Worm (Caenorhabditis elegans) whole organism, young adult: ENCODE measurements around the gene crt-1.

Experiments used
- B0261.1 ChIP-seq: sonication (generic microtip); optimal IDR thresholded peaks from 2 replicates; lab custom pipeline; 2016; ENCODE audit warnings: mild to moderate bottlenecking, missing genetic modification characterization, moderate library complexity, missing compliant biosample characterization
- C06A6.2 ChIP-seq: fragments of 200-800 bp; sonication (Bioruptor generic); conservative IDR thresholded peaks from 2 replicates; pipeline ENCODE4 v1.3.6; 2022; ENCODE audit warnings: missing genetic modification characterization, missing compliant biosample characterization
- D2030.7 ChIP-seq: fragments of 200-800 bp; sonication (Bioruptor generic); IDR thresholded peaks from 2 replicates; pipeline ENCODE4 v1.3.6; 2022; ENCODE audit warnings: missing genetic modification reagents, missing genetic modification characterization, missing compliant biosample characterization
- F22D6.2 ChIP-seq: sonication (generic microtip); optimal IDR thresholded peaks from 2 replicates; lab custom pipeline; 2016; ENCODE audit warnings: mild to moderate bottlenecking, missing genetic modification characterization, missing compliant biosample characterization
- F39B2.1 ChIP-seq: fragments of 200-800 bp; sonication (Bioruptor generic); IDR thresholded peaks from 2 replicates; pipeline ENCODE4 v1.3.6; 2022; ENCODE audit warnings: missing genetic modification reagents, missing genetic modification characterization, missing compliant biosample characterization
- F52B5.7 ChIP-seq: sonication (generic microtip); optimal IDR thresholded peaks from 2 replicates; lab custom pipeline; 2016; ENCODE audit warnings: mild to moderate bottlenecking, missing genetic modification characterization, missing compliant biosample characterization
- K12H6.12 ChIP-seq: fragments of 200-800 bp; sonication (Bioruptor generic); optimal IDR thresholded peaks from 2 replicates; lab custom pipeline; 2018; ENCODE audit warnings: mild to moderate bottlenecking, missing genetic modification characterization, missing compliant biosample characterization
- Y79H2A.3 ChIP-seq: fragments of 200-800 bp; sonication (Bioruptor generic); conservative IDR thresholded peaks from 2 replicates; pipeline ENCODE4 v1.3.6; 2022; ENCODE audit warnings: missing genetic modification reagents, missing genetic modification characterization, missing compliant biosample characterization
- ZK185.1 ChIP-seq: sonication (generic microtip); optimal IDR thresholded peaks from 2 replicates; lab custom pipeline; 2016; ENCODE audit warnings: mild to moderate bottlenecking, missing genetic modification characterization, missing compliant biosample characterization; ENCODE audit not compliant: poor library complexity, severe bottlenecking
- attf-3 ChIP-seq: fragments of 200-800 bp; sonication (Bioruptor generic); conservative IDR thresholded peaks from 2 replicates; pipeline ENCODE4 v1.3.6; 2022; ENCODE audit warnings: missing genetic modification reagents, missing genetic modification characterization, missing compliant biosample characterization
- bed-2 ChIP-seq: fragments of 200-800 bp; sonication (Bioruptor generic); IDR thresholded peaks from 2 replicates; pipeline ENCODE4 v1.3.6; 2022; ENCODE audit warnings: missing genetic modification reagents, missing genetic modification characterization, missing compliant biosample characterization
- ccch-3 ChIP-seq: fragments of 200-800 bp; sonication (Bioruptor generic); optimal IDR thresholded peaks from 2 replicates; lab custom pipeline; 2018; ENCODE audit warnings: mild to moderate bottlenecking, missing genetic modification characterization, missing compliant biosample characterization
- cebp-1 ChIP-seq, 2 experiments: fragments of 200-800 bp in 1 of 2; sonication (Bioruptor generic) in 1 of 2; sonication (generic microtip) in 1 of 2; IDR thresholded peaks in 1 of 2; optimal IDR thresholded peaks in 1 of 2; 2 replicates each; pipeline versions ENCODE4 v1.3.6 to Lab custom; 2017 to 2022; ENCODE audit warnings: missing compliant biosample characterization in 2 of 2, missing genetic modification characterization in 2 of 2, mild to moderate bottlenecking in 1 of 2, missing genetic modification reagents in 1 of 2, moderate library complexity in 1 of 2
- die-1 ChIP-seq: sonication (generic microtip); optimal IDR thresholded peaks from 2 replicates; lab custom pipeline; 2016; ENCODE audit warnings: missing genotype, mild to moderate bottlenecking, missing genetic modification characterization, missing compliant biosample characterization
- dox-1 ChIP-seq: fragments of 200-800 bp; sonication (Bioruptor generic); IDR thresholded peaks from 2 replicates; pipeline ENCODE4 v1.3.6; 2022; ENCODE audit warnings: missing genetic modification reagents, missing genetic modification characterization, missing compliant biosample characterization
- dpff-1 ChIP-seq: sonication (generic microtip); optimal IDR thresholded peaks from 2 replicates; lab custom pipeline; 2017; ENCODE audit warnings: mild to moderate bottlenecking, missing genetic modification characterization, missing compliant biosample characterization
- egl-18 ChIP-seq: fragments of 200-800 bp; sonication (Bioruptor generic); IDR thresholded peaks from 2 replicates; pipeline ENCODE4 v1.3.6; 2022; ENCODE audit warnings: missing genetic modification reagents, missing genetic modification characterization, missing compliant biosample characterization
- egrh-3 ChIP-seq: fragments of 200-800 bp; sonication (Bioruptor generic); IDR thresholded peaks from 2 replicates; pipeline ENCODE4 v1.3.6; 2022; ENCODE audit warnings: missing genetic modification reagents, missing genetic modification characterization, missing compliant biosample characterization
- hmg-20 ChIP-seq: fragments of 200-800 bp; sonication (Bioruptor generic); IDR thresholded peaks from 2 replicates; pipeline ENCODE4 v1.3.6; 2022; ENCODE audit warnings: missing genetic modification reagents, missing genetic modification characterization, missing compliant biosample characterization
- hsf-1 ChIP-seq: fragments of 200-800 bp; sonication (Bioruptor generic); IDR thresholded peaks from 2 replicates; pipeline ENCODE4 v1.3.6; 2022; ENCODE audit warnings: missing genetic modification reagents, missing genetic modification characterization, missing compliant biosample characterization
- lag-1 ChIP-seq: fragments of 200-800 bp; sonication (Bioruptor generic); IDR thresholded peaks from 2 replicates; pipeline ENCODE4 v1.3.6; 2022; ENCODE audit warnings: missing genetic modification reagents, missing genetic modification characterization, missing compliant biosample characterization
- let-607 ChIP-seq, 2 experiments: fragments of 200-800 bp in 1 of 2; sonication (Bioruptor generic) in 1 of 2; sonication (generic microtip) in 1 of 2; optimal IDR thresholded peaks; 2 replicates each; lab custom pipeline; 2016 to 2018; ENCODE audit warnings: mild to moderate bottlenecking in 2 of 2, missing compliant biosample characterization in 2 of 2, missing genetic modification characterization in 2 of 2, moderate library complexity in 2 of 2, missing genotype in 1 of 2
- madf-3 ChIP-seq: fragments of 200-800 bp; sonication (Bioruptor generic); IDR thresholded peaks from 2 replicates; pipeline ENCODE4 v1.3.6; 2022; ENCODE audit warnings: missing genetic modification reagents, missing genetic modification characterization, missing compliant biosample characterization
- mcd-1 ChIP-seq: fragments of 200-800 bp; sonication (Bioruptor generic); IDR thresholded peaks from 2 replicates; pipeline ENCODE4 v1.3.6; 2022; ENCODE audit warnings: missing genetic modification reagents, missing genetic modification characterization, missing compliant biosample characterization
- mes-4 ChIP-seq: sonication (generic microtip); optimal IDR thresholded peaks from 2 replicates; lab custom pipeline; 2016; ENCODE audit warnings: missing genotype, missing genetic modification characterization, missing compliant biosample characterization
- pbrm-1 ChIP-seq: fragments of 200-800 bp; sonication (Bioruptor generic); IDR thresholded peaks from 2 replicates; pipeline ENCODE4 v1.3.6; 2022; ENCODE audit warnings: missing genetic modification reagents, missing genetic modification characterization, missing compliant biosample characterization
- rcor-1 ChIP-seq: fragments of 200-800 bp; sonication (Bioruptor generic); IDR thresholded peaks from 2 replicates; pipeline ENCODE4 v1.3.6; 2022; ENCODE audit warnings: missing genetic modification reagents, missing genetic modification characterization, missing compliant biosample characterization
- sdz-38 ChIP-seq: sonication (generic microtip); optimal IDR thresholded peaks from 2 replicates; lab custom pipeline; 2016; ENCODE audit warnings: missing genotype, missing genetic modification characterization, missing compliant biosample characterization
- snpc-1.1 ChIP-seq: sonication (generic microtip); optimal IDR thresholded peaks from 2 replicates; lab custom pipeline; 2017; ENCODE audit warnings: missing genetic modification characterization, mild to moderate bottlenecking, missing compliant biosample characterization, antibody characterized with exemption, moderate library complexity, missing genotype, missing genetic modification reagents; ENCODE audit not compliant: insufficient read depth
- snpc-1.3 ChIP-seq: sonication (generic microtip); optimal IDR thresholded peaks from 2 replicates; lab custom pipeline; 2017; ENCODE audit warnings: missing genetic modification characterization, mild to moderate bottlenecking, missing compliant biosample characterization, antibody characterized with exemption, moderate library complexity, missing genotype, missing genetic modification reagents; ENCODE audit not compliant: insufficient read depth
- snpc-4 ChIP-seq, 5 experiments: fragments of 150-350 bp in 1 of 5; sonication (generic microtip) in 4 of 5; optimal IDR thresholded peaks; 2 replicates each; lab custom pipeline; 2014 to 2018; ENCODE audit warnings: missing genetic modification characterization in 5 of 5, missing biosample characterization in 3 of 5, antibody characterized with exemption in 2 of 5, mild to moderate bottlenecking in 2 of 5, missing compliant biosample characterization in 2 of 5, missing genotype in 2 of 5, moderate library complexity in 2 of 5, missing genetic modification reagents in 1 of 5
- somi-1 ChIP-seq: fragments of 200-800 bp; sonication (Bioruptor generic); optimal IDR thresholded peaks from 2 replicates; lab custom pipeline; 2018; ENCODE audit warnings: mild to moderate bottlenecking, missing genetic modification characterization, missing compliant biosample characterization
- tlf-1 ChIP-seq: fragments of 200-800 bp; sonication (Bioruptor generic); optimal IDR thresholded peaks from 2 replicates; lab custom pipeline; 2018; ENCODE audit warnings: mild to moderate bottlenecking, missing genetic modification characterization, missing compliant biosample characterization
- unc-130 ChIP-seq: sonication (generic microtip); optimal IDR thresholded peaks from 2 replicates; lab custom pipeline; 2016; ENCODE audit warnings: missing genetic modification reagents, missing genetic modification characterization, missing compliant biosample characterization
- ztf-18 ChIP-seq: sonication (generic microtip); optimal IDR thresholded peaks from 2 replicates; lab custom pipeline; 2016; ENCODE audit warnings: missing genotype, mild to moderate bottlenecking, missing genetic modification characterization, missing compliant biosample characterization
- ztf-22 ChIP-seq: fragments of 200-800 bp; sonication (Bioruptor generic); optimal IDR thresholded peaks from 2 replicates; lab custom pipeline; 2018; ENCODE audit warnings: mild to moderate bottlenecking, missing genetic modification characterization, moderate library complexity, missing compliant biosample characterization
- ztf-26 ChIP-seq: sonication (generic microtip); optimal IDR thresholded peaks from 2 replicates; lab custom pipeline; 2017; ENCODE audit warnings: missing genetic modification characterization, missing compliant biosample characterization
- ztf-3 ChIP-seq: fragments of 200-800 bp; sonication (Bioruptor generic); optimal IDR thresholded peaks from 2 replicates; lab custom pipeline; 2018; ENCODE audit warnings: mild to moderate bottlenecking, missing genetic modification characterization, missing compliant biosample characterization

The crt-1 gene

DNA sequence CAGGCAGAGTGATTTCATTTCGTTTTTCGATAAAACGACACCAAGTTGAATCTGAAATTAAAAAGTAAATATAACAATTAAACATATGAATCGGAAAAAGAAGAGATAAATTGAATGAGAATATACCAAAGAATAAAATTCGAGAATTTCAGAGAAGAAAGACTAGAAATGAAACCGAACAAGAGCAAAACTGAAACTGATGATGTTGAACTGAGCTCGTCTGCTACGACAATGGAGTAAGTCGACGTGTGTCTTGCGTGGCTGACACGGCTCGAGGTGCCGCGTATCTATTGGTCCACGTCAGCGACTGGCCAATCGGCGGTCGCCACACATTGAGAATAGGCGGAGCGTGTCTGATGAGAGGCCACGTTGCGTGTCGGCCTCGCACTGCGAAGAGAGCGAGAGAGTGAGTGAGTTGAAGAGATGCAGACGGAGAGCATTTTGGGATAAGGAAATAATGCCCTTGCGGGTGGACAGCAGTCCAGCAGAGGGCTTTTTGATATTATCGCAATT is at the start of gene crt-1 (continued):
- TF ChIP-seq sdz-38 (no peak), unc-130 (GFP tag; lab: Kevin White, UChicago) (no peak), tlf-1 (peak; percentile 72), snpc-1.3 (no peak), F22D6.2 (peak; percentile 62), dox-1 (GFP tag; lab: Robert Waterston, UW) (peak; percentile 91), egrh-3 (GFP tag; lab: Robert Waterston, UW) (peak; percentile 32; the same call in 1 of the 2 replicates), F52B5.7 (tag; lab: Kevin White, UChicago) (peak; percentile 58), attf-3 (GFP tag; lab: Robert Waterston, UW) (0 out of 2 replicates have a peak, but pooled peaks have one; percentile 32), K12H6.12 (tag; lab: Kevin White, UChicago) (peak; percentile 88), C06A6.2 (peak; percentile 71), cebp-1 (GFP tag; IDR thresholded peaks at IDR 0.05; lab: Robert Waterston, UW) (no peak), cebp-1 (tag; optimal IDR thresholded peaks at IDR 0.05; lab: Kevin White, UChicago) (peak; percentile 85), bed-2 (GFP tag; lab: Robert Waterston, UW) (no peak), F39B2.1 (no peak), egl-18 (GFP tag; lab: Robert Waterston, UW) (no peak), mcd-1 (peak; percentile 86), snpc-1.1 (tag; lab: Kevin White, UChicago) (no peak), snpc-4 (GFP tag; optimal IDR thresholded peaks at IDR 0.05; lab: Kevin White, UChicago) (no peak), snpc-4 (tag; optimal IDR thresholded peaks at IDR 0.05; lab: Kevin White, UChicago) (peak; percentile 29 to 77 (median 56)), rcor-1 (GFP tag; lab: Robert Waterston, UW) (peak; percentile 73), B0261.1 (no peak), Y79H2A.3 (GFP tag; lab: Robert Waterston, UW) (peak; percentile 59; the same call in 1 of the 2 replicates), pbrm-1 (peak; percentile 87), ccch-3 (GFP tag; lab: Kevin White, UChicago) (no peak), let-607 (tag; optimal IDR thresholded peaks at IDR 0.05; lab: Kevin White, UChicago) (peak; percentile 98 to 99), D2030.7 (peak; percentile 36; the same call in 1 of the 2 replicates), dpff-1 (tag; lab: Kevin White, UChicago) (no peak), lag-1 (GFP tag; lab: Robert Waterston, UW) (no peak), ztf-26 (peak; percentile 81), ZK185.1 (tag; lab: Kevin White, UChicago) (peak; percentile 81), somi-1 (GFP tag; lab: Kevin White, UChicago) (peak; percentile 82), hsf-1 (0 out of 2 replicates have a peak, but pooled peaks have one; percentile 51), ztf-18 (tag; lab: Kevin White, UChicago) (peak; percentile 79), hmg-20 (no peak), die-1 (no peak), mes-4 (tag; lab: Kevin White, UChicago) (no peak), madf-3 (GFP tag; lab: Robert Waterston, UW) (0 out of 2 replicates have a peak, but pooled peaks have one; percentile 59), ztf-3 (GFP tag; lab: Kevin White, UChicago) (peak; percentile 50), ztf-22 (GFP tag; lab: Kevin White, UChicago) (peak; percentile 29)
